Fruit fly (Drosophila melanogaster): ENCODE measurements around the gene 140up.

The 140up gene

dm6 chr3R:14077026-14077425 lies 48.3 kb downstream of the 140up start (continued):
- TF ChIP-seq fd96Cb (tag; optimal IDR thresholded peaks at IDR 0.05) (peak; percentile 59), Fer1 (GFP tag; optimal IDR thresholded peaks at IDR 0.05) (peak; percentile 48), Dek (tag; optimal IDR thresholded peaks at IDR 0.05) (no peak), Antp (GFP tag; optimal IDR thresholded peaks at IDR 0.05) (no peak), lab (GFP tag; optimal IDR thresholded peaks at IDR 0.05) (peak; percentile 77), Ssrp (tag; optimal IDR thresholded peaks at IDR 0.05) (peak; percentile 4), H2.0 (GFP tag; IDR thresholded peaks at IDR 0.05) (peak; percentile 44; the same call in 1 of the 2 replicates), slbo (GFP tag; IDR thresholded peaks at IDR 0.05) (peak; percentile 62), cato (GFP tag; optimal IDR thresholded peaks at IDR 0.05; ENCODE audit: borderline replicate concordance) (no peak), HLH4C (GFP tag; IDR thresholded peaks at IDR 0.05; ENCODE audit: partially characterized antibody) (no peak), NC2α (GFP tag; optimal IDR thresholded peaks at IDR 0.05) (no peak), mam (GFP tag; optimal IDR thresholded peaks at IDR 0.05) (peak; percentile 3), corto (GFP tag; optimal IDR thresholded peaks at IDR 0.05) (no peak), eyg (GFP tag; optimal IDR thresholded peaks at IDR 0.05) (no peak), CG14965 (GFP tag; optimal IDR thresholded peaks at IDR 0.05; ENCODE audit: borderline replicate concordance) (no peak), CG6854 (GFP tag; optimal IDR thresholded peaks at IDR 0.05) (peak; percentile 23), Blimp-1 (GFP tag; optimal IDR thresholded peaks at IDR 0.05) (peak; percentile 50), CG1024 (GFP tag; IDR thresholded peaks at IDR 0.05) (peak; percentile 50), CG9437 (GFP tag; optimal IDR thresholded peaks at IDR 0.05) (no peak), D (optimal IDR thresholded peaks at IDR 0.05) (no peak), D (GFP tag; optimal IDR thresholded peaks at IDR 0.05) (peak; percentile 8), Mrtf (GFP tag; IDR thresholded peaks at IDR 0.05) (peak; percentile 38; the same call in 1 of the 3 replicates), usp (GFP tag; optimal IDR thresholded peaks at IDR 0.05) (no peak), B-H2 (GFP tag; optimal IDR thresholded peaks at IDR 0.05) (no peak), ase (GFP tag; IDR thresholded peaks at IDR 0.05) (peak; percentile 57; the same call in 2 of the 3 replicates), run (tag; optimal IDR thresholded peaks at IDR 0.05) (no peak), sima (GFP tag; optimal IDR thresholded peaks at IDR 0.05) (no peak), bcd (GFP tag; optimal IDR thresholded peaks at IDR 0.05) (peak; percentile 28), CG14014 (GFP tag; IDR thresholded peaks at IDR 0.05) (peak; percentile 55; the same call in 1 of the 2 replicates), CG31441 (GFP tag; IDR thresholded peaks at IDR 0.05) (0 out of 2 replicates have a peak, but pooled peaks have one; percentile 20), ind (GFP tag; optimal IDR thresholded peaks at IDR 0.05) (peak; percentile 46), Opbp (GFP tag; IDR thresholded peaks at IDR 0.05; ENCODE audit: partially characterized antibody) (no peak), CG5245 (GFP tag; optimal IDR thresholded peaks at IDR 0.05) (peak; percentile 60), Drgx (GFP tag; IDR thresholded peaks at IDR 0.05) (peak; percentile 69), Ptx1 (GFP tag; IDR thresholded peaks at IDR 0.05) (peak; percentile 69), Mad (GFP tag; optimal IDR thresholded peaks at IDR 0.05) (no peak), CG10979 (tag; optimal IDR thresholded peaks at IDR 0.05) (peak; percentile 53), CG31224 (GFP tag; IDR thresholded peaks at IDR 0.05) (peak; percentile 48; the same call in 1 of the 2 replicates), CG17361 (GFP tag; IDR thresholded peaks at IDR 0.05) (0 out of 3 replicates have a peak, but pooled peaks have one; percentile 15), Side (GFP tag; optimal IDR thresholded peaks at IDR 0.05) (no peak), CG15601 (tag; optimal IDR thresholded peaks at IDR 0.05) (no peak), HHEX (GFP tag; optimal IDR thresholded peaks at IDR 0.05) (peak; percentile 58), crol (GFP tag; IDR thresholded peaks at IDR 0.05) (no peak), CG13123 (GFP tag; optimal IDR thresholded peaks at IDR 0.05) (no peak), hkb (optimal IDR thresholded peaks at IDR 0.05) (no peak), hkb (GFP tag; IDR thresholded peaks at IDR 0.05) (peak; percentile 79), ci (GFP tag; IDR thresholded peaks at IDR 0.05) (peak; percentile 72; the same call in 2 of the 3 replicates), chif (GFP tag; optimal IDR thresholded peaks at IDR 0.05) (peak; percentile 19 to 35), CG4424 (GFP tag; optimal IDR thresholded peaks at IDR 0.05) (peak; percentile 59), ATbp (GFP tag; optimal IDR thresholded peaks at IDR 0.05) (peak; percentile 31), CG13296 (GFP tag; optimal IDR thresholded peaks at IDR 0.05) (peak; percentile 21)

Measured in whole organism, embryonic.